Fruit fly (Drosophila melanogaster) Kc167 (cell line): ENCODE measurements around the gene OtopLc.

ENCODE experiments used
- Sin3A ChIP-seq: fragments of >200 bp; optimal IDR thresholded peaks from 2 replicates; lab custom pipeline; 2018; ENCODE audit warnings: missing external identifiers
- psq ChIP-seq: fragments of >200 bp; optimal IDR thresholded peaks from 2 replicates; lab custom pipeline; 2017; ENCODE audit warnings: missing external identifiers
- ttk ChIP-seq: sonication (Bioruptor generic); optimal IDR thresholded peaks from 2 replicates; lab custom pipeline; 2017; ENCODE audit warnings: missing external identifiers

dm6 chrX:5664222-5664621 is 1.6 kb upstream of the OtopLc start:
- no peak for TF ChIP-seq ttk (lab: Kevin White, UChicago)
- TF ChIP-seq psq (lab: Kevin White, UChicago), result no peak
- TF ChIP-seq Sin3A (lab: Kevin White, UChicago), result no peak
